Worm (Caenorhabditis elegans): ENCODE data around the gene acs-17.

ce11 chrX:5982799-5983198 lies 38.5 kb upstream of the acs-17 start:
- TF ChIP-seq pha-4 (tag; optimal IDR thresholded peaks at IDR 0.05) (no peak), sptf-1 (tag; optimal IDR thresholded peaks at IDR 0.05) (no peak), nhr-12 (tag; optimal IDR thresholded peaks at IDR 0.05) (no peak), nhr-237 (tag; optimal IDR thresholded peaks at IDR 0.05) (no peak), ztf-11 (tag; optimal IDR thresholded peaks at IDR 0.05) (no peak), lin-13 (tag; optimal IDR thresholded peaks at IDR 0.05) (no peak), unc-39 (tag; optimal IDR thresholded peaks at IDR 0.05) (no peak), elt-1 (tag; optimal IDR thresholded peaks at IDR 0.05; ENCODE audit: borderline replicate concordance, insufficient read depth) (no peak), nhr-76 (tag; optimal IDR thresholded peaks at IDR 0.05) (no peak)
